Fruit fly (Drosophila melanogaster) whole organism, embryonic: ENCODE data around the gene CG4404.

ENCODE experiments used
- Adf1 ChIP-seq: fragments of 200-800 bp; sonication (Bioruptor generic); IDR thresholded peaks from 2 replicates; pipeline ENCODE4 v1.3.6; 2022; ENCODE audit warnings: missing biosample characterization, missing genetic modification characterization
- Antp ChIP-seq: fragments of 200-800 bp; sonication (Bioruptor generic); optimal IDR thresholded peaks from 3 replicates; lab custom pipeline; 2016; ENCODE audit warnings: missing biosample characterization, missing genetic modification characterization
- Bgb ChIP-seq: fragments of 200-800 bp; sonication (Bioruptor generic); IDR thresholded peaks from 2 replicates; pipeline ENCODE4 v1.3.6; 2022; ENCODE audit warnings: missing biosample characterization, missing genetic modification characterization; ENCODE audit not compliant: partially characterized antibody
- Bteb2 ChIP-seq: fragments of 200-800 bp; sonication (Bioruptor generic); optimal IDR thresholded peaks from 2 replicates; lab custom pipeline; 2016; ENCODE audit warnings: missing biosample characterization, missing genetic modification characterization
- CG10321 ChIP-seq: fragments of 200-800 bp; sonication (Bioruptor generic); IDR thresholded peaks from 2 replicates; pipeline ENCODE4 v1.3.6; 2022; ENCODE audit warnings: missing biosample characterization, missing genetic modification characterization
- CG10431 ChIP-seq: fragments of 200-800 bp; sonication (Bioruptor generic); optimal IDR thresholded peaks from 3 replicates; lab custom pipeline; 2018; ENCODE audit warnings: missing biosample characterization, mild to moderate bottlenecking, missing genetic modification characterization
- CG10979 ChIP-seq: fragments of 200-800 bp; sonication (Bioruptor generic); optimal IDR thresholded peaks from 2 replicates; lab custom pipeline; 2018; ENCODE audit warnings: missing biosample characterization, mild to moderate bottlenecking, missing genetic modification characterization, moderate library complexity
- CG18011 ChIP-seq: fragments of 200-800 bp; sonication (Bioruptor generic); optimal IDR thresholded peaks from 2 replicates; lab custom pipeline; 2017; ENCODE audit warnings: missing biosample characterization, missing genetic modification characterization, mild to moderate bottlenecking, moderate library complexity, missing genotype
- CG3065 ChIP-seq: fragments of 200-800 bp; sonication (Bioruptor generic); optimal IDR thresholded peaks from 2 replicates; lab custom pipeline; 2016; ENCODE audit warnings: missing biosample characterization, missing genetic modification characterization
- CG4360 ChIP-seq: fragments of 200-800 bp; sonication (Bioruptor generic); IDR thresholded peaks from 2 replicates; pipeline ENCODE4 v1.3.6; 2022; ENCODE audit warnings: missing biosample characterization, missing genetic modification characterization
- CG4424 ChIP-seq: fragments of 200-800 bp; sonication (Bioruptor generic); optimal IDR thresholded peaks from 3 replicates; lab custom pipeline; 2016; ENCODE audit warnings: missing biosample characterization, missing genetic modification characterization
- CG4820 ChIP-seq: fragments of 200-800 bp; sonication (Bioruptor generic); optimal IDR thresholded peaks from 3 replicates; lab custom pipeline; 2016; ENCODE audit warnings: missing biosample characterization, missing genetic modification characterization
- CG6175 ChIP-seq: fragments of 200-800 bp; sonication (Bioruptor generic); IDR thresholded peaks from 3 replicates; pipeline ENCODE4 v1.3.6; 2022; ENCODE audit warnings: missing biosample characterization, missing genetic modification characterization
- CG7963 ChIP-seq: fragments of 200-800 bp; sonication (Bioruptor generic); IDR thresholded peaks from 3 replicates; pipeline ENCODE4 v1.3.6; 2022; ENCODE audit warnings: missing biosample characterization, missing genetic modification characterization; ENCODE audit not compliant: partially characterized antibody
- CG7987 ChIP-seq: fragments of 200-800 bp; sonication (Bioruptor generic); optimal IDR thresholded peaks from 2 replicates; lab custom pipeline; 2018; ENCODE audit warnings: missing biosample characterization, mild to moderate bottlenecking, missing genetic modification characterization, moderate library complexity
- CG8290 ChIP-seq, 3 experiments: fragments of 200-800 bp; sonication (Bioruptor generic); optimal IDR thresholded peaks; 2 replicates each; lab custom pipeline; 2016 to 2019; ENCODE audit warnings: missing biosample characterization in 3 of 3, missing genetic modification characterization in 3 of 3, mild to moderate bottlenecking in 2 of 3, moderate library complexity in 1 of 3
- CG8388 ChIP-seq: fragments of 200-800 bp; sonication (Bioruptor generic); optimal IDR thresholded peaks from 2 replicates; lab custom pipeline; 2019; ENCODE audit warnings: missing biosample characterization, mild to moderate bottlenecking, missing genetic modification characterization, moderate library complexity
- CHES-1-like ChIP-seq: fragments of 200-800 bp; sonication (Bioruptor generic); optimal IDR thresholded peaks from 2 replicates; lab custom pipeline; 2016; ENCODE audit warnings: missing biosample characterization, missing genetic modification characterization
- Dbx ChIP-seq: fragments of 200-800 bp; sonication (Bioruptor generic); IDR thresholded peaks from 3 replicates; pipeline ENCODE4 v1.3.6; 2022; ENCODE audit warnings: missing biosample characterization, missing genetic modification characterization
- Doc3 ChIP-seq: fragments of 200-800 bp; sonication (Bioruptor generic); IDR thresholded peaks from 3 replicates; pipeline ENCODE4 v1.3.6; 2022; ENCODE audit warnings: missing biosample characterization, missing genetic modification characterization; ENCODE audit not compliant: partially characterized antibody
- Drgx ChIP-seq: fragments of 200-800 bp; sonication (Bioruptor generic); IDR thresholded peaks from 2 replicates; pipeline ENCODE4 v1.3.6; 2022; ENCODE audit warnings: missing biosample characterization, missing genetic modification characterization
- E2f2 ChIP-seq: fragments of 200-800 bp; sonication (Bioruptor generic); IDR thresholded peaks from 2 replicates; pipeline ENCODE4 v1.3.6; 2022; ENCODE audit warnings: missing biosample characterization, missing genetic modification characterization
- ERR ChIP-seq: fragments of 200-800 bp; sonication (Bioruptor generic); optimal IDR thresholded peaks from 2 replicates; lab custom pipeline; 2016; ENCODE audit warnings: missing biosample characterization, missing genetic modification characterization
- Elba2 ChIP-seq: fragments of 200-800 bp; sonication (Bioruptor generic); optimal IDR thresholded peaks from 3 replicates; lab custom pipeline; 2016; ENCODE audit warnings: missing biosample characterization, missing genetic modification characterization
- GATAe ChIP-seq: fragments of 200-800 bp; sonication (Bioruptor generic); conservative IDR thresholded peaks from 2 replicates; pipeline ENCODE4 v1.3.6; 2022; ENCODE audit warnings: missing biosample characterization, missing genetic modification characterization
- Jarid2 ChIP-seq: fragments of 200-800 bp; sonication (Bioruptor generic); optimal IDR thresholded peaks from 3 replicates; lab custom pipeline; 2017; ENCODE audit warnings: mild to moderate bottlenecking, missing biosample characterization, missing genetic modification reagents, missing genetic modification characterization
- Lhr ChIP-seq: fragments of 200-800 bp; sonication (Bioruptor generic); optimal IDR thresholded peaks from 3 replicates; lab custom pipeline; 2017; ENCODE audit warnings: mild to moderate bottlenecking, missing biosample characterization, missing genetic modification reagents, missing genetic modification characterization
- Scr ChIP-seq: fragments of 200-800 bp; sonication (Bioruptor generic); IDR thresholded peaks from 2 replicates; pipeline ENCODE4 v1.3.6; 2022; ENCODE audit warnings: missing biosample characterization, missing genetic modification characterization; ENCODE audit not compliant: partially characterized antibody
- Side ChIP-seq: fragments of 200-800 bp; sonication (Bioruptor generic); optimal IDR thresholded peaks from 2 replicates; lab custom pipeline; 2016; ENCODE audit warnings: missing biosample characterization, missing genetic modification characterization
- Sin3A ChIP-seq: fragments of >200 bp; optimal IDR thresholded peaks from 2 replicates; lab custom pipeline; 2018
- Usf ChIP-seq: fragments of 200-800 bp; sonication (Bioruptor generic); optimal IDR thresholded peaks from 2 replicates; lab custom pipeline; 2017; ENCODE audit warnings: missing genotype, missing biosample characterization, missing genetic modification characterization
- ac ChIP-seq: fragments of 200-800 bp; sonication (Bioruptor generic); optimal IDR thresholded peaks from 3 replicates; lab custom pipeline; 2017; ENCODE audit warnings: missing biosample characterization, mild to moderate bottlenecking, missing genetic modification characterization
- aop ChIP-seq: fragments of 200-800 bp; sonication (Bioruptor generic); IDR thresholded peaks from 2 replicates; pipeline ENCODE4 v1.3.6; 2022; ENCODE audit warnings: missing biosample characterization, missing genetic modification characterization
- bab2 ChIP-seq: fragments of 200-800 bp; sonication (Bioruptor generic); optimal IDR thresholded peaks from 2 replicates; lab custom pipeline; 2016; ENCODE audit warnings: missing biosample characterization, missing genetic modification characterization
- bsh ChIP-seq, 2 experiments: fragments of 200-800 bp; sonication (Bioruptor generic); optimal IDR thresholded peaks; 2 replicates each; lab custom pipeline; 2017 to 2018; ENCODE audit warnings: mild to moderate bottlenecking in 2 of 2, missing biosample characterization in 2 of 2, missing genetic modification characterization in 2 of 2, moderate library complexity in 1 of 2
- chif ChIP-seq, 2 experiments: fragments of 200-800 bp; sonication (Bioruptor generic); optimal IDR thresholded peaks; 3 replicates each; lab custom pipeline; 2016; ENCODE audit warnings: missing biosample characterization in 2 of 2, missing genetic modification characterization in 2 of 2
- cwo ChIP-seq: fragments of 200-800 bp; sonication (Bioruptor generic); optimal IDR thresholded peaks from 3 replicates; lab custom pipeline; 2017; ENCODE audit warnings: missing biosample characterization, missing genetic modification characterization, mild to moderate bottlenecking, moderate library complexity, missing genetic modification reagents
- dm ChIP-seq: fragments of 200-800 bp; sonication (Bioruptor generic); optimal IDR thresholded peaks from 3 replicates; lab custom pipeline; 2016; ENCODE audit warnings: missing biosample characterization, missing genetic modification characterization
- ewg ChIP-seq: fragments of 200-800 bp; sonication (Bioruptor generic); optimal IDR thresholded peaks from 3 replicates; lab custom pipeline; 2017; ENCODE audit warnings: mild to moderate bottlenecking, missing biosample characterization, missing genetic modification reagents, missing genetic modification characterization
- gt ChIP-seq: fragments of 200-800 bp; sonication (Bioruptor generic); IDR thresholded peaks from 2 replicates; pipeline ENCODE4 v1.3.6; 2022; ENCODE audit warnings: missing biosample characterization, missing genetic modification characterization
- pfk ChIP-seq: fragments of 200-800 bp; sonication (Bioruptor generic); optimal IDR thresholded peaks from 2 replicates; lab custom pipeline; 2018; ENCODE audit warnings: missing biosample characterization, mild to moderate bottlenecking, missing genetic modification characterization, moderate library complexity
- prd ChIP-seq, 3 experiments: fragments of >200 bp in 2 of 3; fragments of 200-800 bp in 1 of 3; sonication (Bioruptor generic) in 1 of 3; optimal IDR thresholded peaks in 2 of 3; IDR thresholded peaks in 1 of 3; 2 replicates in 2 of 3; 3 replicates in 1 of 3; pipeline versions ENCODE4 v1.3.6 to Lab custom; 2017 to 2022; ENCODE audit warnings: missing biosample characterization in 1 of 3, missing genetic modification characterization in 1 of 3
- pzg ChIP-seq: fragments of 200-800 bp; sonication (Bioruptor generic); optimal IDR thresholded peaks from 3 replicates; lab custom pipeline; 2018; ENCODE audit warnings: missing biosample characterization, mild to moderate bottlenecking, missing genetic modification characterization, moderate library complexity
- schlank ChIP-seq: fragments of 200-800 bp; sonication (Bioruptor generic); optimal IDR thresholded peaks from 2 replicates; lab custom pipeline; 2018; ENCODE audit warnings: missing biosample characterization, mild to moderate bottlenecking, missing genetic modification characterization
- sd ChIP-seq: fragments of 200-800 bp; sonication (Bioruptor generic); optimal IDR thresholded peaks from 3 replicates; lab custom pipeline; 2018; ENCODE audit warnings: missing biosample characterization, mild to moderate bottlenecking, missing genetic modification characterization, moderate library complexity
- sens-2 ChIP-seq: fragments of 200-800 bp; sonication (Bioruptor generic); IDR thresholded peaks from 2 replicates; pipeline ENCODE4 v1.3.6; 2022; ENCODE audit warnings: missing biosample characterization, missing genetic modification characterization
- slbo ChIP-seq: fragments of 200-800 bp; sonication (Bioruptor generic); IDR thresholded peaks from 2 replicates; pipeline ENCODE4 v1.3.6; 2022; ENCODE audit warnings: missing biosample characterization, missing genetic modification characterization
- usp ChIP-seq: fragments of >200 bp; optimal IDR thresholded peaks from 2 replicates; lab custom pipeline; 2017; ENCODE audit warnings: missing biosample characterization, missing genetic modification characterization
- yki ChIP-seq: fragments of >200 bp; optimal IDR thresholded peaks from 3 replicates; lab custom pipeline; 2018
- z ChIP-seq: fragments of 200-800 bp; sonication (Bioruptor generic); IDR thresholded peaks from 3 replicates; pipeline ENCODE4 v1.3.6; 2022; ENCODE audit warnings: missing biosample characterization, missing genetic modification characterization

The CG4404 gene

dm6 chrX:12937825-12938520 lies 32.2 kb upstream of the CG4404 start (continued):
- TF ChIP-seq Side (GFP tag; lab: Kevin White, UChicago) (no peak), Elba2 (no peak), CG4424 (GFP tag; lab: Kevin White, UChicago) (no peak), Sin3A (lab: Kevin White, UChicago) (no peak), CG6175 (no peak), Jarid2 (GFP tag; lab: Kevin White, UChicago) (no peak), gt (GFP tag; lab: Robert Waterston, UW) (no peak), schlank (tag; lab: Kevin White, UChicago) (no peak), sd (tag; lab: Kevin White, UChicago) (peak; percentile 13), z (GFP tag; lab: Robert Waterston, UW) (no peak), slbo (GFP tag; lab: Robert Waterston, UW) (peak; percentile 42; the same call in 1 of the 2 replicates), CG8388 (GFP tag; lab: Kevin White, UChicago) (peak; percentile 46), CHES-1-like (no peak), yki (lab: Kevin White, UChicago) (peak; percentile 54), Doc3 (GFP tag; lab: Robert Waterston, UW) (no peak), Lhr (GFP tag; lab: Kevin White, UChicago) (no peak), CG7987 (GFP tag; lab: Kevin White, UChicago) (no peak), CG18011 (GFP tag; lab: Kevin White, UChicago) (no peak), cwo (GFP tag; lab: Kevin White, UChicago) (peak; percentile 55), bab2 (GFP tag; lab: Kevin White, UChicago) (no peak), GATAe (GFP tag; lab: Robert Waterston, UW) (no peak), CG7963 (GFP tag; lab: Robert Waterston, UW) (no peak), Dbx (GFP tag; lab: Robert Waterston, UW) (no peak), usp (GFP tag; lab: Kevin White, UChicago) (no peak), Drgx (GFP tag; lab: Robert Waterston, UW) (no peak), ewg (GFP tag; lab: Kevin White, UChicago) (peak; percentile 77), prd (optimal IDR thresholded peaks at IDR 0.05; lab: Kevin White, UChicago) (no peak), prd (GFP tag; IDR thresholded peaks at IDR 0.05; lab: Robert Waterston, UW) (peak; percentile 35; the same call in 1 of the 3 replicates), aop (GFP tag; lab: Robert Waterston, UW) (no peak), ERR (no peak), Scr (GFP tag; lab: Robert Waterston, UW) (no peak), dm (no peak), Bteb2 (GFP tag; lab: Kevin White, UChicago) (no peak), sens-2 (GFP tag; lab: Robert Waterston, UW) (no peak), pzg (GFP tag; lab: Kevin White, UChicago) (no peak), Adf1 (no peak), Usf (no peak), CG10321 (0 out of 2 replicates have a peak, but pooled peaks have one; percentile 41), CG3065 (no peak), CG10431 (GFP tag; lab: Kevin White, UChicago) (no peak), Antp (no peak), CG4360 (GFP tag; lab: Robert Waterston, UW) (no peak), chif (GFP tag; optimal IDR thresholded peaks at IDR 0.05; lab: Kevin White, UChicago) (no peak), CG8290 (GFP tag; optimal IDR thresholded peaks at IDR 0.05; lab: Kevin White, UChicago) (no peak), CG8290 (tag; optimal IDR thresholded peaks at IDR 0.05; lab: Kevin White, UChicago) (no peak), CG4820 (GFP tag; lab: Kevin White, UChicago) (no peak), bsh (GFP tag; optimal IDR thresholded peaks at IDR 0.05; lab: Kevin White, UChicago) (peak in 1 of 2 experiments; percentile 63), CG10979 (tag; lab: Kevin White, UChicago) (peak; percentile 60), ac (no peak), Bgb (GFP tag; lab: Robert Waterston, UW) (no peak), pfk (GFP tag; lab: Kevin White, UChicago) (no peak), E2f2 (GFP tag; lab: Robert Waterston, UW) (peak; percentile 29; the same call in 1 of the 2 replicates)
